Worm (Caenorhabditis elegans) whole organism, young adult: Measurements from ENCODE around the gene F47B8.2.
"Not testable (repeated sequence)": the region's sequence is repeated elsewhere in the genome, so short reads cannot be mapped to it uniquely, and the experiment has no call there.

ENCODE experiments used
- B0019.2 ChIP-seq: fragments of 200-800 bp; sonication (Bioruptor generic); conservative IDR thresholded peaks from 2 replicates; pipeline ENCODE4 v1.3.6; 2022; ENCODE audit warnings: missing genetic modification reagents, missing genetic modification characterization, missing compliant biosample characterization
- C06A6.2 ChIP-seq: fragments of 200-800 bp; sonication (Bioruptor generic); conservative IDR thresholded peaks from 2 replicates; pipeline ENCODE4 v1.3.6; 2022; ENCODE audit warnings: missing genetic modification characterization, missing compliant biosample characterization
- C17E4.6 ChIP-seq: fragments of 200-800 bp; sonication (Bioruptor generic); IDR thresholded peaks from 2 replicates; pipeline ENCODE4 v1.3.6; 2022; ENCODE audit warnings: missing genetic modification reagents, missing genetic modification characterization, missing compliant biosample characterization
- F10E7.11 ChIP-seq: sonication (generic microtip); optimal IDR thresholded peaks from 2 replicates; lab custom pipeline; 2017; ENCODE audit warnings: mild to moderate bottlenecking, missing genetic modification characterization, moderate library complexity, missing compliant biosample characterization
- F22D6.2 ChIP-seq: sonication (generic microtip); optimal IDR thresholded peaks from 2 replicates; lab custom pipeline; 2016; ENCODE audit warnings: mild to moderate bottlenecking, missing genetic modification characterization, missing compliant biosample characterization
- F57A8.1 ChIP-seq: fragments of 200-800 bp; sonication (Bioruptor generic); optimal IDR thresholded peaks from 2 replicates; lab custom pipeline; 2018; ENCODE audit warnings: mild to moderate bottlenecking, missing genetic modification characterization, moderate library complexity, missing compliant biosample characterization
- K11D2.4 ChIP-seq: fragments of 200-800 bp; sonication (Bioruptor generic); IDR thresholded peaks from 2 replicates; pipeline ENCODE4 v1.3.6; 2022; ENCODE audit warnings: missing genetic modification reagents, missing genetic modification characterization, missing compliant biosample characterization
- Y56A3A.18 ChIP-seq: fragments of 200-800 bp; sonication (Bioruptor generic); IDR thresholded peaks from 2 replicates; pipeline ENCODE4 v1.3.6; 2022; ENCODE audit warnings: missing genetic modification reagents, missing genetic modification characterization, missing compliant biosample characterization
- Y67H2A.10 ChIP-seq: fragments of 200-800 bp; sonication (Bioruptor generic); conservative IDR thresholded peaks from 2 replicates; pipeline ENCODE4 v1.3.6; 2022; ENCODE audit warnings: missing genetic modification reagents, missing genetic modification characterization, missing compliant biosample characterization
- Y79H2A.3 ChIP-seq: fragments of 200-800 bp; sonication (Bioruptor generic); conservative IDR thresholded peaks from 2 replicates; pipeline ENCODE4 v1.3.6; 2022; ENCODE audit warnings: missing genetic modification reagents, missing genetic modification characterization, missing compliant biosample characterization
- akir-1 ChIP-seq: fragments of 200-800 bp; sonication (Bioruptor generic); optimal IDR thresholded peaks from 2 replicates; lab custom pipeline; 2018; ENCODE audit warnings: mild to moderate bottlenecking, missing genetic modification characterization, moderate library complexity, missing compliant biosample characterization
- aptf-3 ChIP-seq: fragments of 200-800 bp; sonication (Bioruptor generic); IDR thresholded peaks from 2 replicates; pipeline ENCODE4 v1.3.6; 2022; ENCODE audit warnings: missing genetic modification characterization, missing compliant biosample characterization
- attf-5 ChIP-seq: fragments of 200-800 bp; sonication (Bioruptor generic); optimal IDR thresholded peaks from 2 replicates; lab custom pipeline; 2018; ENCODE audit warnings: mild to moderate bottlenecking, missing genetic modification characterization, missing compliant biosample characterization
- attf-6 ChIP-seq: fragments of 200-800 bp; sonication (Bioruptor generic); IDR thresholded peaks from 2 replicates; pipeline ENCODE4 v1.3.6; 2022; ENCODE audit warnings: missing genetic modification reagents, missing genetic modification characterization, missing compliant biosample characterization
- bed-2 ChIP-seq: fragments of 200-800 bp; sonication (Bioruptor generic); IDR thresholded peaks from 2 replicates; pipeline ENCODE4 v1.3.6; 2022; ENCODE audit warnings: missing genetic modification reagents, missing genetic modification characterization, missing compliant biosample characterization
- ceh-100 ChIP-seq: fragments of 200-800 bp; sonication (Bioruptor generic); IDR thresholded peaks from 2 replicates; pipeline ENCODE4 v1.3.6; 2022; ENCODE audit warnings: missing genetic modification reagents, missing genetic modification characterization, missing compliant biosample characterization
- ceh-27 ChIP-seq: fragments of 200-800 bp; sonication (Bioruptor generic); optimal IDR thresholded peaks from 2 replicates; lab custom pipeline; 2018; ENCODE audit warnings: mild to moderate bottlenecking, missing genetic modification characterization, moderate library complexity, missing compliant biosample characterization
- ceh-79 ChIP-seq: sonication (generic microtip); optimal IDR thresholded peaks from 2 replicates; lab custom pipeline; 2017; ENCODE audit warnings: mild to moderate bottlenecking, missing genetic modification characterization, missing compliant biosample characterization
- dpl-1 ChIP-seq: fragments of 150-350 bp; optimal IDR thresholded peaks from 2 replicates; lab custom pipeline; 2014; ENCODE audit warnings: missing biosample characterization, missing genetic modification reagents, missing genetic modification characterization
- hmg-20 ChIP-seq: fragments of 200-800 bp; sonication (Bioruptor generic); IDR thresholded peaks from 2 replicates; pipeline ENCODE4 v1.3.6; 2022; ENCODE audit warnings: missing genetic modification reagents, missing genetic modification characterization, missing compliant biosample characterization
- hrde-1 ChIP-seq: sonication (generic microtip); optimal IDR thresholded peaks from 2 replicates; lab custom pipeline; 2016; ENCODE audit warnings: missing genetic modification characterization, mild to moderate bottlenecking, missing compliant biosample characterization, moderate library complexity, missing genotype, missing genetic modification reagents, borderline replicate concordance
- hsf-1 ChIP-seq: fragments of 200-800 bp; sonication (Bioruptor generic); IDR thresholded peaks from 2 replicates; pipeline ENCODE4 v1.3.6; 2022; ENCODE audit warnings: missing genetic modification reagents, missing genetic modification characterization, missing compliant biosample characterization
- let-526 ChIP-seq: fragments of 200-800 bp; sonication (Bioruptor generic); IDR thresholded peaks from 2 replicates; pipeline ENCODE4 v1.3.6; 2022; ENCODE audit warnings: missing genetic modification reagents, missing genetic modification characterization, missing compliant biosample characterization
- lin-40 ChIP-seq: sonication (generic microtip); optimal IDR thresholded peaks from 2 replicates; lab custom pipeline; 2016; ENCODE audit warnings: missing genetic modification characterization, mild to moderate bottlenecking, missing compliant biosample characterization, missing genotype, missing genetic modification reagents
- lin-54 ChIP-seq: fragments of 200-800 bp; sonication (Bioruptor generic); optimal IDR thresholded peaks from 2 replicates; lab custom pipeline; 2018; ENCODE audit warnings: mild to moderate bottlenecking, missing genetic modification characterization, missing compliant biosample characterization
- lsl-1 ChIP-seq: fragments of 200-800 bp; sonication (Bioruptor generic); optimal IDR thresholded peaks from 2 replicates; lab custom pipeline; 2018; ENCODE audit warnings: mild to moderate bottlenecking, missing genetic modification characterization, moderate library complexity, missing compliant biosample characterization
- madf-10 ChIP-seq: sonication (generic microtip); optimal IDR thresholded peaks from 2 replicates; lab custom pipeline; 2016; ENCODE audit warnings: mild to moderate bottlenecking, missing genetic modification characterization, missing compliant biosample characterization
- madf-3 ChIP-seq: fragments of 200-800 bp; sonication (Bioruptor generic); IDR thresholded peaks from 2 replicates; pipeline ENCODE4 v1.3.6; 2022; ENCODE audit warnings: missing genetic modification reagents, missing genetic modification characterization, missing compliant biosample characterization
- mes-4 ChIP-seq: sonication (generic microtip); optimal IDR thresholded peaks from 2 replicates; lab custom pipeline; 2016; ENCODE audit warnings: missing genotype, missing genetic modification characterization, missing compliant biosample characterization
- mxl-1 ChIP-seq: sonication (generic microtip); optimal IDR thresholded peaks from 2 replicates; lab custom pipeline; 2016; ENCODE audit warnings: missing genetic modification characterization, missing compliant biosample characterization
- nfya-1 ChIP-seq: sonication (generic microtip); optimal IDR thresholded peaks from 2 replicates; lab custom pipeline; 2017; ENCODE audit warnings: antibody characterized with exemption, missing compliant biosample characterization, missing genetic modification characterization, borderline replicate concordance; ENCODE audit not compliant: insufficient read depth
- nhr-80 ChIP-seq: sonication (generic microtip); optimal IDR thresholded peaks from 2 replicates; lab custom pipeline; 2016; ENCODE audit warnings: missing genetic modification characterization, missing compliant biosample characterization
- nhr-90 ChIP-seq: sonication (generic microtip); optimal IDR thresholded peaks from 2 replicates; lab custom pipeline; 2016; ENCODE audit warnings: missing genotype, mild to moderate bottlenecking, missing genetic modification characterization, missing compliant biosample characterization
- pha-4 ChIP-seq: fragments of 150-350 bp; sonication (generic microtip); optimal IDR thresholded peaks from 2 replicates; lab custom pipeline; 2014; ENCODE audit warnings: missing biosample characterization, missing genetic modification reagents, missing genetic modification characterization
- sptf-2 ChIP-seq: fragments of 200-800 bp; sonication (Bioruptor generic); optimal IDR thresholded peaks from 2 replicates; lab custom pipeline; 2018; ENCODE audit warnings: mild to moderate bottlenecking, missing genetic modification characterization, missing compliant biosample characterization
- tbp1 ChIP-seq: fragments of 200-800 bp; sonication (Bioruptor generic); optimal IDR thresholded peaks from 2 replicates; lab custom pipeline; 2018; ENCODE audit warnings: mild to moderate bottlenecking, missing genetic modification characterization, missing compliant biosample characterization
- ztf-6 ChIP-seq: fragments of 200-800 bp; sonication (Bioruptor generic); IDR thresholded peaks from 2 replicates; pipeline ENCODE4 v1.3.6; 2022; ENCODE audit warnings: missing genetic modification reagents, missing genetic modification characterization, missing compliant biosample characterization

The F47B8.2 gene

ce11 chrV:14312695-14313094 is 3.7 kb downstream of the F47B8.2 start, which contains the start of gene F14D7.8:
Gene F14D7.8 (minus strand): TSS chrV:14312795.
- no peak for TF ChIP-seq mes-4 (tag; lab: Kevin White, UChicago)
- no peak for TF ChIP-seq madf-3
- no peak for TF ChIP-seq tbp1 (GFP tag; lab: Kevin White, UChicago)
- no peak for TF ChIP-seq F22D6.2 (tag; lab: Kevin White, UChicago)

- TF ChIP-seq madf-10 (tag; lab: Kevin White, UChicago) (no peak), hmg-20 (GFP tag; lab: Robert Waterston, UW) (no peak), attf-5 (no peak), let-526 (GFP tag; lab: Robert Waterston, UW) (no peak), lin-40 (tag; lab: Kevin White, UChicago) (no peak), Y67H2A.10 (no peak), bed-2 (no peak), nhr-90 (tag; lab: Kevin White, UChicago) (no peak), tbp1 (GFP tag; lab: Kevin White, UChicago) (no peak), ceh-79 (no peak), sptf-2 (GFP tag; lab: Kevin White, UChicago) (no peak), lsl-1 (GFP tag; lab: Kevin White, UChicago) (no peak), nfya-1 (tag; lab: Kevin White, UChicago) (no peak), akir-1 (GFP tag; lab: Kevin White, UChicago) (no peak)
Measured at ce11 chrV:14311115-14311514, 5.3 kb downstream of the F47B8.2 start, which contains the start of gene ddn-3. Gene ddn-3 (minus strand): TSS chrV:14311215.

- not testable (repeated sequence) for TF ChIP-seq madf-10 (tag; lab: Kevin White, UChicago); Y79H2A.3 (GFP tag; lab: Robert Waterston, UW); C17E4.6 (GFP tag; lab: Robert Waterston, UW)
Measured at ce11 chrV:14309632-14310031, 6.8 kb downstream of the F47B8.2 start, which contains the start of gene F14D7.14. Gene F14D7.14 (plus strand): TSS chrV:14309932.

ce11 chrV:14308164-14308563 is 8.3 kb downstream of the F47B8.2 start, which contains the start of gene spig-5:
Gene spig-5 (plus strand): TSS chrV:14308464.
- not testable (repeated sequence) for TF ChIP-seq lin-54 (GFP tag; lab: Kevin White, UChicago); let-526 (GFP tag; lab: Robert Waterston, UW); hrde-1 (tag; lab: Kevin White, UChicago)

- TF ChIP-seq ztf-6 (GFP tag; lab: Robert Waterston, UW); hmg-20 (GFP tag; lab: Robert Waterston, UW); dpl-1 (GFP tag; lab: Kevin White, UChicago): not testable (repeated sequence)
Measured at ce11 chrV:14306771-14307170, 9.7 kb downstream of the F47B8.2 start, which contains the start of gene spig-4. Gene spig-4 (minus strand): TSS chrV:14306871.

ce11 chrV:14301076-14301475 is 15.3 kb downstream of the F47B8.2 start, which contains the start of gene F14D7.6:
Gene F14D7.6 (plus strand): TSS chrV:14301413.
- TF ChIP-seq F57A8.1 (GFP tag; lab: Kevin White, UChicago) (no peak), pha-4 (no peak), nhr-80 (tag; lab: Kevin White, UChicago) (peak; percentile 21)

- TF ChIP-seq F10E7.11 (tag; lab: Kevin White, UChicago) (no peak), K11D2.4 (GFP tag; lab: Robert Waterston, UW) (no peak), ceh-27 (GFP tag; lab: Kevin White, UChicago) (no peak), ceh-100 (GFP tag; lab: Robert Waterston, UW) (no peak), mxl-1 (no peak), attf-6 (no peak), hsf-1 (no peak), aptf-3 (GFP tag; lab: Robert Waterston, UW) (no peak), C06A6.2 (no peak), B0019.2 (GFP tag; lab: Robert Waterston, UW) (no peak), let-526 (GFP tag; lab: Robert Waterston, UW) (no peak), Y56A3A.18 (no peak), pha-4 (no peak), tbp1 (GFP tag; lab: Kevin White, UChicago) (no peak)
Measured at ce11 chrV:14299569-14300064, 16.8 kb downstream of the F47B8.2 start, which contains the start of the genes spig-3 and F14D7.12. Gene spig-3 (minus strand): TSS chrV:14299669. Gene F14D7.12 (plus strand): TSS chrV:14300014.
